Fruit fly (Drosophila melanogaster) whole organism, embryonic: ENCODE results near the gene ArfGAP1.

Source experiments
- Atf3 ChIP-seq: fragments of 200-800 bp; sonication (Bioruptor generic); optimal IDR thresholded peaks from 3 replicates; lab custom pipeline; 2016; ENCODE audit warnings: missing biosample characterization, missing genetic modification characterization
- CG11504 ChIP-seq: fragments of 200-800 bp; sonication (Bioruptor generic); optimal IDR thresholded peaks from 3 replicates; lab custom pipeline; 2019; ENCODE audit warnings: missing biosample characterization, mild to moderate bottlenecking, missing genetic modification characterization, moderate library complexity
- CG12659 ChIP-seq: fragments of 200-800 bp; sonication (Bioruptor generic); optimal IDR thresholded peaks from 3 replicates; lab custom pipeline; 2017; ENCODE audit warnings: mild to moderate bottlenecking, missing biosample characterization, missing genetic modification reagents, missing genetic modification characterization
- CG13894 ChIP-seq: fragments of 200-800 bp; sonication (Bioruptor generic); optimal IDR thresholded peaks from 3 replicates; lab custom pipeline; 2018; ENCODE audit warnings: missing biosample characterization, mild to moderate bottlenecking, missing genetic modification characterization, moderate library complexity
- CG15696 ChIP-seq: fragments of 200-800 bp; sonication (Bioruptor generic); optimal IDR thresholded peaks from 2 replicates; lab custom pipeline; 2019; ENCODE audit warnings: missing biosample characterization, mild to moderate bottlenecking, missing genetic modification characterization, moderate library complexity
- CG2116 ChIP-seq: fragments of 200-800 bp; sonication (Bioruptor generic); optimal IDR thresholded peaks from 3 replicates; lab custom pipeline; 2018; ENCODE audit warnings: missing biosample characterization, mild to moderate bottlenecking, missing genetic modification characterization
- CG2875 ChIP-seq: fragments of 200-800 bp; sonication (Bioruptor generic); optimal IDR thresholded peaks from 2 replicates; lab custom pipeline; 2017; ENCODE audit warnings: missing biosample characterization, mild to moderate bottlenecking, missing genetic modification characterization, missing genetic modification reagents
- CG2889 ChIP-seq: fragments of 200-800 bp; sonication (Bioruptor generic); IDR thresholded peaks from 3 replicates; pipeline ENCODE4 v1.3.6; 2022; ENCODE audit warnings: missing biosample characterization, missing genetic modification characterization
- CG31365 ChIP-seq: fragments of 200-800 bp; sonication (Bioruptor generic); optimal IDR thresholded peaks from 2 replicates; lab custom pipeline; 2018; ENCODE audit warnings: missing biosample characterization, mild to moderate bottlenecking, missing genetic modification characterization
- CG32532 ChIP-seq: fragments of 200-800 bp; sonication (Bioruptor generic); IDR thresholded peaks from 2 replicates; pipeline ENCODE4 v1.3.6; 2022; ENCODE audit warnings: missing biosample characterization, missing genetic modification characterization
- CG3281 ChIP-seq: fragments of 200-800 bp; sonication (Bioruptor generic); optimal IDR thresholded peaks from 3 replicates; lab custom pipeline; 2017; ENCODE audit warnings: missing biosample characterization, mild to moderate bottlenecking, missing genetic modification characterization
- CG3847 ChIP-seq: fragments of 200-800 bp; sonication (Bioruptor generic); IDR thresholded peaks from 2 replicates; pipeline ENCODE4 v1.3.6; 2022; ENCODE audit warnings: missing biosample characterization, missing genetic modification characterization
- CG5180 ChIP-seq: fragments of 200-800 bp; sonication (Bioruptor generic); optimal IDR thresholded peaks from 3 replicates; lab custom pipeline; 2017; ENCODE audit warnings: missing biosample characterization, missing genetic modification characterization, mild to moderate bottlenecking, moderate library complexity, missing genetic modification reagents
- CG5953 ChIP-seq: fragments of 200-800 bp; sonication (Bioruptor generic); IDR thresholded peaks from 2 replicates; pipeline ENCODE4 v1.3.6; 2022; ENCODE audit warnings: missing biosample characterization, missing genetic modification characterization
- CG6654 ChIP-seq: fragments of 200-800 bp; sonication (Bioruptor generic); optimal IDR thresholded peaks from 2 replicates; lab custom pipeline; 2017; ENCODE audit warnings: missing biosample characterization, mild to moderate bottlenecking, missing genetic modification characterization
- CG6854 ChIP-seq: fragments of 200-800 bp; sonication (Bioruptor generic); optimal IDR thresholded peaks from 3 replicates; lab custom pipeline; 2017; ENCODE audit warnings: missing biosample characterization, mild to moderate bottlenecking, missing genetic modification characterization
- CTCF ChIP-seq: fragments of 200-800 bp; sonication (Bioruptor generic); optimal IDR thresholded peaks from 2 replicates; lab custom pipeline; 2017; ENCODE audit warnings: missing biosample characterization, mild to moderate bottlenecking, missing genetic modification characterization, moderate library complexity
- D19B ChIP-seq: fragments of 200-800 bp; sonication (Bioruptor generic); optimal IDR thresholded peaks from 2 replicates; lab custom pipeline; 2017; ENCODE audit warnings: missing biosample characterization, mild to moderate bottlenecking, missing genetic modification characterization
- Dbx ChIP-seq: fragments of 200-800 bp; sonication (Bioruptor generic); IDR thresholded peaks from 3 replicates; pipeline ENCODE4 v1.3.6; 2022; ENCODE audit warnings: missing biosample characterization, missing genetic modification characterization
- Doc3 ChIP-seq: fragments of 200-800 bp; sonication (Bioruptor generic); IDR thresholded peaks from 3 replicates; pipeline ENCODE4 v1.3.6; 2022; ENCODE audit warnings: missing biosample characterization, missing genetic modification characterization; ENCODE audit not compliant: partially characterized antibody
- Hr3 ChIP-seq: fragments of 200-800 bp; sonication (Bioruptor generic); optimal IDR thresholded peaks from 3 replicates; lab custom pipeline; 2016; ENCODE audit warnings: missing biosample characterization, missing genetic modification characterization
- Lhr ChIP-seq: fragments of 200-800 bp; sonication (Bioruptor generic); optimal IDR thresholded peaks from 3 replicates; lab custom pipeline; 2017; ENCODE audit warnings: mild to moderate bottlenecking, missing biosample characterization, missing genetic modification reagents, missing genetic modification characterization
- MTF-1 ChIP-seq: fragments of 200-800 bp; sonication (Bioruptor generic); optimal IDR thresholded peaks from 2 replicates; lab custom pipeline; 2018; ENCODE audit warnings: missing biosample characterization, mild to moderate bottlenecking, missing genetic modification characterization, borderline replicate concordance
- Mad ChIP-seq: fragments of 200-800 bp; sonication (Bioruptor generic); optimal IDR thresholded peaks from 2 replicates; lab custom pipeline; 2016; ENCODE audit warnings: missing biosample characterization, missing genetic modification characterization
- Max ChIP-seq: fragments of 200-800 bp; sonication (Bioruptor generic); optimal IDR thresholded peaks from 2 replicates; lab custom pipeline; 2016; ENCODE audit warnings: missing biosample characterization, mild to moderate bottlenecking, missing genetic modification characterization
- Med ChIP-seq: fragments of 200-800 bp; sonication (Bioruptor generic); peaks from one replicate; lab custom pipeline; 2016; ENCODE audit warnings: missing biosample characterization, missing genetic modification characterization, mild to moderate bottlenecking, inconsistent platforms, moderate library complexity
- NC2α ChIP-seq: fragments of 200-800 bp; sonication (Bioruptor generic); optimal IDR thresholded peaks from 2 replicates; lab custom pipeline; 2016; ENCODE audit warnings: missing biosample characterization, missing genetic modification characterization
- NC2β ChIP-seq: fragments of 200-800 bp; sonication (Bioruptor generic); optimal IDR thresholded peaks from 2 replicates; lab custom pipeline; 2016; ENCODE audit warnings: missing biosample characterization, missing genetic modification characterization
- Nf-YC ChIP-seq: fragments of 200-800 bp; optimal IDR thresholded peaks from 3 replicates; lab custom pipeline; 2019; ENCODE audit warnings: missing biosample characterization, mild to moderate bottlenecking, missing genetic modification characterization, moderate library complexity
- Ptx1 ChIP-seq: fragments of 200-800 bp; sonication (Bioruptor generic); IDR thresholded peaks from 2 replicates; pipeline ENCODE4 v1.3.6; 2022; ENCODE audit warnings: missing biosample characterization, missing genetic modification characterization
- Taf1 ChIP-seq: fragments of 200-800 bp; sonication (Bioruptor generic); IDR thresholded peaks from 2 replicates; pipeline ENCODE4 v1.3.6; 2022; ENCODE audit warnings: missing biosample characterization, missing genetic modification characterization
- Xrp1 ChIP-seq: fragments of 200-800 bp; sonication (Bioruptor generic); IDR thresholded peaks from 2 replicates; pipeline ENCODE4 v1.3.6; 2022; ENCODE audit warnings: missing biosample characterization, missing genetic modification characterization
- ase ChIP-seq: fragments of 200-800 bp; sonication (Bioruptor generic); IDR thresholded peaks from 3 replicates; pipeline ENCODE4 v1.3.6; 2022; ENCODE audit warnings: missing biosample characterization, missing genetic modification characterization
- bbx ChIP-seq: fragments of 200-800 bp; sonication (Bioruptor generic); IDR thresholded peaks from 2 replicates; pipeline ENCODE4 v1.3.6; 2022; ENCODE audit warnings: missing biosample characterization, missing genetic modification characterization; ENCODE audit not compliant: partially characterized antibody
- chm ChIP-seq: fragments of 200-800 bp; sonication (Bioruptor generic); IDR thresholded peaks from 2 replicates; pipeline ENCODE4 v1.3.6; 2022; ENCODE audit warnings: missing biosample characterization, missing genetic modification characterization
- chn ChIP-seq: fragments of 200-800 bp; sonication (Bioruptor generic); optimal IDR thresholded peaks from 2 replicates; lab custom pipeline; 2016; ENCODE audit warnings: missing biosample characterization, missing genetic modification characterization
- crc ChIP-seq: fragments of 200-800 bp; sonication (Bioruptor generic); optimal IDR thresholded peaks from 2 replicates; lab custom pipeline; 2016; ENCODE audit warnings: missing biosample characterization, missing genetic modification characterization
- dm ChIP-seq: fragments of 200-800 bp; sonication (Bioruptor generic); optimal IDR thresholded peaks from 3 replicates; lab custom pipeline; 2016; ENCODE audit warnings: missing biosample characterization, missing genetic modification characterization
- dmrt99B ChIP-seq: fragments of 200-800 bp; sonication (Bioruptor generic); optimal IDR thresholded peaks from 2 replicates; lab custom pipeline; 2018; ENCODE audit warnings: missing biosample characterization, mild to moderate bottlenecking, missing genetic modification characterization, moderate library complexity
- emc ChIP-seq: fragments of 200-800 bp; sonication (Bioruptor generic); optimal IDR thresholded peaks from 2 replicates; lab custom pipeline; 2016; ENCODE audit warnings: missing biosample characterization, missing genetic modification characterization
- ewg ChIP-seq: fragments of 200-800 bp; sonication (Bioruptor generic); optimal IDR thresholded peaks from 3 replicates; lab custom pipeline; 2017; ENCODE audit warnings: mild to moderate bottlenecking, missing biosample characterization, missing genetic modification reagents, missing genetic modification characterization
- fd64A ChIP-seq: fragments of 200-800 bp; sonication (Bioruptor generic); optimal IDR thresholded peaks from 3 replicates; lab custom pipeline; 2018; ENCODE audit warnings: missing biosample characterization, mild to moderate bottlenecking, missing genetic modification characterization
- gcm ChIP-seq: fragments of 200-800 bp; sonication (Bioruptor generic); optimal IDR thresholded peaks from 2 replicates; lab custom pipeline; 2019; ENCODE audit warnings: missing biosample characterization, mild to moderate bottlenecking, missing genetic modification characterization, moderate library complexity
- psq ChIP-seq: fragments of 200-800 bp; sonication (Bioruptor generic); optimal IDR thresholded peaks from 2 replicates; lab custom pipeline; 2017; ENCODE audit warnings: missing biosample characterization, missing genetic modification characterization
- repo ChIP-seq: fragments of 200-800 bp; sonication (Bioruptor generic); optimal IDR thresholded peaks from 2 replicates; lab custom pipeline; 2016; ENCODE audit warnings: missing biosample characterization, missing genetic modification characterization
- stc ChIP-seq: fragments of 200-800 bp; sonication (Bioruptor generic); IDR thresholded peaks from 2 replicates; pipeline ENCODE4 v1.3.6; 2022; ENCODE audit warnings: missing biosample characterization, missing genetic modification characterization
- tin ChIP-seq: fragments of 200-800 bp; sonication (Bioruptor generic); optimal IDR thresholded peaks from 3 replicates; lab custom pipeline; 2016; ENCODE audit warnings: missing biosample characterization, missing genetic modification characterization
- twi ChIP-seq: fragments of 200-800 bp; optimal IDR thresholded peaks from 2 replicates; lab custom pipeline; 2019; ENCODE audit warnings: missing biosample characterization, mild to moderate bottlenecking, missing genetic modification characterization, moderate library complexity
- vvl ChIP-seq: fragments of 200-800 bp; sonication (Bioruptor generic); IDR thresholded peaks from 2 replicates; pipeline ENCODE4 v1.3.6; 2022; ENCODE audit warnings: missing biosample characterization, missing genetic modification characterization
- wdn ChIP-seq: fragments of 200-800 bp; sonication (Bioruptor generic); IDR thresholded peaks from 2 replicates; pipeline ENCODE4 v1.3.6; 2022; ENCODE audit warnings: missing biosample characterization, missing genetic modification characterization
- wor ChIP-seq: fragments of 200-800 bp; sonication (Bioruptor generic); IDR thresholded peaks from 2 replicates; pipeline ENCODE4 v1.3.6; 2022; ENCODE audit warnings: missing biosample characterization, missing genetic modification characterization
- zf30C ChIP-seq: fragments of 200-800 bp; sonication (Bioruptor generic); optimal IDR thresholded peaks from 3 replicates; lab custom pipeline; 2018; ENCODE audit warnings: missing biosample characterization, mild to moderate bottlenecking, missing genetic modification characterization
- zfh1 ChIP-seq: fragments of 200-800 bp; sonication (Bioruptor generic); IDR thresholded peaks from 3 replicates; pipeline ENCODE4 v1.3.6; 2022; ENCODE audit warnings: missing biosample characterization, missing genetic modification characterization

The ArfGAP1 gene

dm6 chr3L:12434432-12434831, 17.1 kb upstream of the ArfGAP1 start (continued):
- no peak for TF ChIP-seq CG5180
- TF ChIP-seq stc (GFP tag; lab: Robert Waterston, UW), result 0 out of 2 replicates have a peak, but pooled peaks have one; percentile 17
- no peak for TF ChIP-seq wdn (GFP tag; lab: Robert Waterston, UW)
- no peak for TF ChIP-seq CG2889
- TF ChIP-seq Lhr, result no peak
- peak; percentile 70 for TF ChIP-seq ewg (GFP tag; lab: Kevin White, UChicago)
- no peak for TF ChIP-seq CG13894 (tag; lab: Kevin White, UChicago)
- TF ChIP-seq CG32532, result no peak
- no peak for TF ChIP-seq CG5953 (GFP tag; lab: Robert Waterston, UW)
- TF ChIP-seq ase (GFP tag; lab: Robert Waterston, UW), result no peak
- no peak for TF ChIP-seq Doc3
- TF ChIP-seq fd64A (GFP tag; lab: Kevin White, UChicago), result no peak
- TF ChIP-seq crc (GFP tag; lab: Kevin White, UChicago), result no peak
- TF ChIP-seq chn, result no peak
- no peak for TF ChIP-seq CG3847 (GFP tag; lab: Robert Waterston, UW)
- TF ChIP-seq CG3281 (GFP tag; lab: Kevin White, UChicago), result no peak
- TF ChIP-seq bbx (GFP tag; lab: Robert Waterston, UW), result peak; percentile 80
- no peak for TF ChIP-seq psq (GFP tag; lab: Kevin White, UChicago)
- no peak for TF ChIP-seq Max
- no peak for TF ChIP-seq CG6854 (GFP tag; lab: Kevin White, UChicago)
- peak; percentile 46; the same call in 1 of the 2 replicates for TF ChIP-seq vvl
- no peak for TF ChIP-seq Med (GFP tag; lab: Kevin White, UChicago)
- no peak for TF ChIP-seq Mad (GFP tag; lab: Kevin White, UChicago)
- no peak for TF ChIP-seq dmrt99B (tag; lab: Kevin White, UChicago)
- no peak for TF ChIP-seq CG2875 (GFP tag; lab: Kevin White, UChicago)
- no peak for TF ChIP-seq Atf3 (GFP tag; lab: Kevin White, UChicago)
- no peak for TF ChIP-seq Taf1 (GFP tag; lab: Robert Waterston, UW)
- no peak for TF ChIP-seq CG15696 (tag; lab: Kevin White, UChicago)
- no peak for TF ChIP-seq repo (GFP tag; lab: Kevin White, UChicago)
- no peak for TF ChIP-seq chm (GFP tag; lab: Robert Waterston, UW)
- TF ChIP-seq MTF-1 (GFP tag; lab: Kevin White, UChicago), result no peak
- no peak for TF ChIP-seq wor (GFP tag; lab: Robert Waterston, UW)
- TF ChIP-seq Nf-YC (tag; lab: Kevin White, UChicago), result peak; percentile 99
- TF ChIP-seq CG31365 (tag; lab: Kevin White, UChicago), result no peak
- no peak for TF ChIP-seq Ptx1 (GFP tag; lab: Robert Waterston, UW)
- TF ChIP-seq CG6654, result no peak
- TF ChIP-seq Hr3 (GFP tag; lab: Kevin White, UChicago), result no peak
- TF ChIP-seq zfh1, result no peak
- no peak for TF ChIP-seq CG11504 (tag; lab: Kevin White, UChicago)
- TF ChIP-seq tin, result no peak
- no peak for TF ChIP-seq NC2β (GFP tag; lab: Kevin White, UChicago)
- TF ChIP-seq emc, result no peak
- no peak for TF ChIP-seq CG12659 (GFP tag; lab: Kevin White, UChicago)
- TF ChIP-seq CTCF (GFP tag; lab: Kevin White, UChicago), result no peak
- no peak for TF ChIP-seq Dbx (GFP tag; lab: Robert Waterston, UW)
- no peak for TF ChIP-seq dm (GFP tag; lab: Kevin White, UChicago)
- no peak for TF ChIP-seq CG2116 (GFP tag; lab: Kevin White, UChicago)
- TF ChIP-seq twi (tag; lab: Kevin White, UChicago), result no peak
- no peak for TF ChIP-seq zf30C (GFP tag; lab: Kevin White, UChicago)
- TF ChIP-seq D19B (GFP tag; lab: Kevin White, UChicago), result no peak
- TF ChIP-seq Xrp1 (GFP tag; lab: Robert Waterston, UW), result no peak
- no peak for TF ChIP-seq NC2α (GFP tag; lab: Kevin White, UChicago)
- no peak for TF ChIP-seq gcm (GFP tag; lab: Kevin White, UChicago)
